Fruit fly (Drosophila melanogaster) whole organism, embryonic: ENCODE data around the gene CG6800.
A peak's percentile ranks its signal among the peaks of the same experiment; 100 is the strongest.

Source experiments
- CG10979 ChIP-seq: fragments of 200-800 bp; sonication (Bioruptor generic); optimal IDR thresholded peaks from 2 replicates; lab custom pipeline; 2018; ENCODE audit warnings: missing biosample characterization, mild to moderate bottlenecking, missing genetic modification characterization, moderate library complexity
- CG11247 ChIP-seq: fragments of 200-800 bp; sonication (Bioruptor generic); IDR thresholded peaks from 2 replicates; pipeline ENCODE4 v1.3.6; 2022; ENCODE audit warnings: missing biosample characterization, missing genetic modification characterization
- CG11696 ChIP-seq: fragments of 200-800 bp; sonication (Bioruptor generic); IDR thresholded peaks from 2 replicates; pipeline ENCODE4 v1.3.6; 2022; ENCODE audit warnings: missing biosample characterization, missing genetic modification characterization
- CG14050 ChIP-seq: fragments of 200-800 bp; sonication (Bioruptor generic); IDR thresholded peaks from 3 replicates; pipeline ENCODE4 v1.3.6; 2022; ENCODE audit warnings: missing biosample characterization, missing genetic modification characterization
- CG14860 ChIP-seq: fragments of 200-800 bp; sonication (Bioruptor generic); IDR thresholded peaks from 3 replicates; pipeline ENCODE4 v1.3.6; 2022; ENCODE audit warnings: missing biosample characterization, missing genetic modification characterization; ENCODE audit not compliant: partially characterized antibody
- CG16813 ChIP-seq: fragments of 200-800 bp; sonication (Bioruptor generic); IDR thresholded peaks from 3 replicates; pipeline ENCODE4 v1.3.6; 2022; ENCODE audit warnings: missing biosample characterization, missing genetic modification characterization; ENCODE audit not compliant: partially characterized antibody
- CG3065 ChIP-seq: fragments of 200-800 bp; sonication (Bioruptor generic); optimal IDR thresholded peaks from 2 replicates; lab custom pipeline; 2016; ENCODE audit warnings: missing biosample characterization, missing genetic modification characterization
- CG32767 ChIP-seq: fragments of 200-800 bp; sonication (Bioruptor generic); IDR thresholded peaks from 2 replicates; pipeline ENCODE4 v1.3.6; 2022; ENCODE audit warnings: missing biosample characterization, missing genetic modification characterization
- CG4617 ChIP-seq: fragments of 200-800 bp; sonication (Bioruptor generic); optimal IDR thresholded peaks from 3 replicates; lab custom pipeline; 2016; ENCODE audit warnings: missing biosample characterization, missing genetic modification characterization, borderline replicate concordance
- CG6272 ChIP-seq: fragments of 200-800 bp; sonication (Bioruptor generic); IDR thresholded peaks from 2 replicates; pipeline ENCODE4 v1.3.6; 2022; ENCODE audit warnings: missing biosample characterization, missing genetic modification characterization
- CG6791 ChIP-seq: fragments of 200-800 bp; sonication (Bioruptor generic); IDR thresholded peaks from 3 replicates; pipeline ENCODE4 v1.3.6; 2022; ENCODE audit warnings: missing biosample characterization, missing genetic modification characterization; ENCODE audit not compliant: partially characterized antibody
- CG8290 ChIP-seq, 3 experiments: fragments of 200-800 bp; sonication (Bioruptor generic); optimal IDR thresholded peaks; 2 replicates each; lab custom pipeline; 2016 to 2019; ENCODE audit warnings: missing biosample characterization in 3 of 3, missing genetic modification characterization in 3 of 3, mild to moderate bottlenecking in 2 of 3, moderate library complexity in 1 of 3
- Dip2 ChIP-seq: fragments of 200-800 bp; sonication (Bioruptor generic); IDR thresholded peaks from 2 replicates; pipeline ENCODE4 v1.3.6; 2022; ENCODE audit warnings: missing biosample characterization, missing genetic modification characterization
- Dll ChIP-seq: fragments of 200-800 bp; sonication (Bioruptor generic); IDR thresholded peaks from 4 replicates; pipeline ENCODE4 v1.3.6; 2022; ENCODE audit warnings: missing biosample characterization, missing genetic modification characterization; ENCODE audit not compliant: partially characterized antibody
- ERR ChIP-seq: fragments of 200-800 bp; sonication (Bioruptor generic); optimal IDR thresholded peaks from 2 replicates; lab custom pipeline; 2016; ENCODE audit warnings: missing biosample characterization, missing genetic modification characterization
- Ets97D ChIP-seq: fragments of 200-800 bp; sonication (Bioruptor generic); optimal IDR thresholded peaks from 3 replicates; lab custom pipeline; 2016; ENCODE audit warnings: missing biosample characterization, missing genetic modification characterization
- Fer1 ChIP-seq: fragments of 200-800 bp; sonication (Bioruptor generic); optimal IDR thresholded peaks from 2 replicates; lab custom pipeline; 2017; ENCODE audit warnings: missing biosample characterization, mild to moderate bottlenecking, missing genetic modification characterization
- Myb ChIP-seq: fragments of 200-800 bp; sonication (Bioruptor generic); optimal IDR thresholded peaks from 2 replicates; lab custom pipeline; 2016; ENCODE audit warnings: missing biosample characterization, missing genetic modification characterization
- NC2β ChIP-seq: fragments of 200-800 bp; sonication (Bioruptor generic); optimal IDR thresholded peaks from 2 replicates; lab custom pipeline; 2016; ENCODE audit warnings: missing biosample characterization, missing genetic modification characterization
- Opbp ChIP-seq: fragments of 200-800 bp; sonication (Bioruptor generic); IDR thresholded peaks from 3 replicates; pipeline ENCODE4 v1.3.6; 2022; ENCODE audit warnings: missing biosample characterization, missing genetic modification characterization; ENCODE audit not compliant: partially characterized antibody
- Side ChIP-seq: fragments of 200-800 bp; sonication (Bioruptor generic); optimal IDR thresholded peaks from 2 replicates; lab custom pipeline; 2016; ENCODE audit warnings: missing biosample characterization, missing genetic modification characterization
- Six4 ChIP-seq: fragments of 200-800 bp; sonication (Bioruptor generic); optimal IDR thresholded peaks from 2 replicates; lab custom pipeline; 2016; ENCODE audit warnings: missing biosample characterization, missing genetic modification characterization
- Ssrp ChIP-seq: fragments of 200-800 bp; sonication (Bioruptor generic); optimal IDR thresholded peaks from 2 replicates; lab custom pipeline; 2018; ENCODE audit warnings: missing biosample characterization, mild to moderate bottlenecking, missing genetic modification characterization, moderate library complexity
- Trl ChIP-seq, 3 experiments: fragments of >200 bp in 2 of 3; fragments of 200-800 bp in 1 of 3; sonication (Bioruptor generic) in 1 of 3; optimal IDR thresholded peaks; 2 replicates in 1 of 3; 3 replicates in 2 of 3; lab custom pipeline; 2016 to 2017; ENCODE audit warnings: missing biosample characterization in 1 of 3, missing genetic modification characterization in 1 of 3
- YL-1 ChIP-seq: fragments of 200-800 bp; sonication (Bioruptor generic); optimal IDR thresholded peaks from 3 replicates; lab custom pipeline; 2017; ENCODE audit warnings: missing biosample characterization, mild to moderate bottlenecking, missing genetic modification characterization
- bcd ChIP-seq: fragments of 200-800 bp; sonication (Bioruptor generic); optimal IDR thresholded peaks from 2 replicates; lab custom pipeline; 2017; ENCODE audit warnings: missing biosample characterization, mild to moderate bottlenecking, missing genetic modification characterization
- caup ChIP-seq: fragments of 200-800 bp; sonication (Bioruptor generic); optimal IDR thresholded peaks from 3 replicates; lab custom pipeline; 2017; ENCODE audit warnings: missing biosample characterization, mild to moderate bottlenecking, missing genetic modification characterization, moderate library complexity; ENCODE audit not compliant: severe bottlenecking
- chif ChIP-seq, 2 experiments: fragments of 200-800 bp; sonication (Bioruptor generic); optimal IDR thresholded peaks; 3 replicates each; lab custom pipeline; 2016; ENCODE audit warnings: missing biosample characterization in 2 of 2, missing genetic modification characterization in 2 of 2
- cwo ChIP-seq: fragments of 200-800 bp; sonication (Bioruptor generic); optimal IDR thresholded peaks from 3 replicates; lab custom pipeline; 2017; ENCODE audit warnings: missing biosample characterization, missing genetic modification characterization, mild to moderate bottlenecking, moderate library complexity, missing genetic modification reagents
- dmrt11E ChIP-seq: fragments of 200-800 bp; sonication (Bioruptor generic); optimal IDR thresholded peaks from 3 replicates; lab custom pipeline; 2018; ENCODE audit warnings: missing biosample characterization, mild to moderate bottlenecking, missing genetic modification characterization, moderate library complexity
- ewg ChIP-seq: fragments of 200-800 bp; sonication (Bioruptor generic); optimal IDR thresholded peaks from 3 replicates; lab custom pipeline; 2017; ENCODE audit warnings: mild to moderate bottlenecking, missing biosample characterization, missing genetic modification reagents, missing genetic modification characterization
- gfzf ChIP-seq: fragments of 200-800 bp; sonication (Bioruptor generic); optimal IDR thresholded peaks from 2 replicates; lab custom pipeline; 2016; ENCODE audit warnings: missing biosample characterization, mild to moderate bottlenecking, missing genetic modification characterization, moderate library complexity
- pnt ChIP-seq: fragments of 200-800 bp; sonication (Bioruptor generic); optimal IDR thresholded peaks from 3 replicates; lab custom pipeline; 2016; ENCODE audit warnings: missing biosample characterization, missing genetic modification characterization
- slbo ChIP-seq: fragments of 200-800 bp; sonication (Bioruptor generic); IDR thresholded peaks from 2 replicates; pipeline ENCODE4 v1.3.6; 2022; ENCODE audit warnings: missing biosample characterization, missing genetic modification characterization
- slp2 ChIP-seq: fragments of 200-800 bp; sonication (Bioruptor generic); optimal IDR thresholded peaks from 2 replicates; lab custom pipeline; 2016; ENCODE audit warnings: missing biosample characterization, missing genetic modification characterization
- sna ChIP-seq: fragments of 200-800 bp; sonication (Bioruptor generic); IDR thresholded peaks from 2 replicates; pipeline ENCODE4 v1.3.6; 2022; ENCODE audit warnings: missing biosample characterization, missing genetic modification characterization; ENCODE audit not compliant: partially characterized antibody
- sr ChIP-seq: fragments of 200-800 bp; sonication (Bioruptor generic); IDR thresholded peaks from 3 replicates; pipeline ENCODE4 v1.3.6; 2022; ENCODE audit warnings: missing biosample characterization, missing genetic modification characterization
- ssp ChIP-seq: fragments of 200-800 bp; sonication (Bioruptor generic); IDR thresholded peaks from 2 replicates; pipeline ENCODE4 v1.3.6; 2022; ENCODE audit warnings: missing biosample characterization, missing genetic modification characterization
- toy ChIP-seq: fragments of 200-800 bp; sonication (Bioruptor generic); IDR thresholded peaks from 2 replicates; pipeline ENCODE4 v1.3.6; 2022; ENCODE audit warnings: missing biosample characterization, missing genetic modification characterization
- zfh2 ChIP-seq: fragments of 200-800 bp; sonication (Bioruptor generic); optimal IDR thresholded peaks from 2 replicates; lab custom pipeline; 2016; ENCODE audit warnings: missing biosample characterization, missing genetic modification characterization

Gene CG6800

dm6 chr3R:21821684-21822561 is 46.0 kb downstream of the CG6800 start (continued):
- TF ChIP-seq CG4617 (GFP tag; lab: Kevin White, UChicago) (no peak), CG11247 (GFP tag; lab: Robert Waterston, UW) (no peak), Trl (optimal IDR thresholded peaks at IDR 0.05; lab: Kevin White, UChicago) (peak; percentile 39 to 49), Trl (GFP tag; optimal IDR thresholded peaks at IDR 0.05; lab: Kevin White, UChicago) (no peak), Ssrp (tag; lab: Kevin White, UChicago) (no peak), NC2β (no peak), chif (GFP tag; optimal IDR thresholded peaks at IDR 0.05; lab: Kevin White, UChicago) (no peak), bcd (GFP tag; lab: Kevin White, UChicago) (no peak), CG32767 (GFP tag; lab: Robert Waterston, UW) (peak; percentile 46; the same call in 1 of the 2 replicates), caup (no peak), CG8290 (GFP tag; optimal IDR thresholded peaks at IDR 0.05; lab: Kevin White, UChicago) (no peak), CG8290 (tag; optimal IDR thresholded peaks at IDR 0.05; lab: Kevin White, UChicago) (peak in 1 of 2 experiments; percentile 26), dmrt11E (no peak), sr (GFP tag; lab: Robert Waterston, UW) (peak; percentile 32; the same call in 1 of the 3 replicates), ewg (peak; percentile 92), slp2 (GFP tag; lab: Kevin White, UChicago) (no peak), zfh2 (GFP tag; lab: Kevin White, UChicago) (no peak), Dll (GFP tag; lab: Robert Waterston, UW) (0 out of 4 replicates have a peak, but pooled peaks have one; percentile 33), Ets97D (GFP tag; lab: Kevin White, UChicago) (no peak), Six4 (no peak), CG11696 (GFP tag; lab: Robert Waterston, UW) (no peak), CG6791 (GFP tag; lab: Robert Waterston, UW) (no peak), toy (GFP tag; lab: Robert Waterston, UW) (0 out of 2 replicates have a peak, but pooled peaks have one; percentile 27), Fer1 (GFP tag; lab: Kevin White, UChicago) (no peak), Myb (GFP tag; lab: Kevin White, UChicago) (no peak), ssp (GFP tag; lab: Robert Waterston, UW) (no peak), CG16813 (GFP tag; lab: Robert Waterston, UW) (no peak), sna (GFP tag; lab: Robert Waterston, UW) (no peak), CG3065 (GFP tag; lab: Kevin White, UChicago) (peak; percentile 95), pnt (GFP tag; lab: Kevin White, UChicago) (no peak), Opbp (GFP tag; lab: Robert Waterston, UW) (0 out of 3 replicates have a peak, but pooled peaks have one; percentile 9), Dip2 (GFP tag; lab: Robert Waterston, UW) (peak; percentile 89), Side (GFP tag; lab: Kevin White, UChicago) (no peak), ERR (no peak), CG10979 (tag; lab: Kevin White, UChicago) (peak; percentile 37), CG14860 (GFP tag; lab: Robert Waterston, UW) (0 out of 3 replicates have a peak, but pooled peaks have one; percentile 7), CG6272 (GFP tag; lab: Robert Waterston, UW) (no peak), gfzf (GFP tag; lab: Kevin White, UChicago) (no peak), CG14050 (GFP tag; lab: Robert Waterston, UW) (no peak), cwo (GFP tag; lab: Kevin White, UChicago) (no peak), slbo (GFP tag; lab: Robert Waterston, UW) (0 out of 2 replicates have a peak, but pooled peaks have one; percentile 2), YL-1 (peak; percentile 35)
